Worm (Caenorhabditis elegans): ENCODE results near the gene F58B3.6.
A peak's percentile ranks its signal among the peaks of the same experiment; 100 is the strongest.

Gene F58B3.6

ce11 chrIV:11593415-11594190, 42.8 kb upstream of the F58B3.6 start, which contains the start of gene F40F11.3 (continued):
- TF ChIP-seq dmd-6 (GFP tag; IDR thresholded peaks at IDR 0.05) (peak; percentile 76), T20F7.1 (GFP tag; optimal IDR thresholded peaks at IDR 0.05) (peak; percentile 79), tag-97 (GFP tag; IDR thresholded peaks at IDR 0.05) (no peak), arid-1 (GFP tag; conservative IDR thresholded peaks at IDR 0.05) (peak; percentile 73), lin-39 (tag; optimal IDR thresholded peaks at IDR 0.05) (no peak), mdl-1 (tag; optimal IDR thresholded peaks at IDR 0.05) (peak; percentile 36 to 85), hmg-1.1 (GFP tag; IDR thresholded peaks at IDR 0.05) (peak; percentile 95), mes-2 (tag; optimal IDR thresholded peaks at IDR 0.05; ENCODE audit: poor library complexity, severe bottlenecking) (peak; percentile 83), nhr-6 (tag; optimal IDR thresholded peaks at IDR 0.05) (peak; percentile 69), rbr-2 (tag; optimal IDR thresholded peaks at IDR 0.05) (peak; percentile 86), pqm-1 (tag; optimal IDR thresholded peaks at IDR 0.05) (peak; percentile 8), daf-12 (tag; optimal IDR thresholded peaks at IDR 0.05) (no peak), daf-19 (GFP tag; conservative IDR thresholded peaks at IDR 0.05) (peak; percentile 62), ceh-82 (tag; optimal IDR thresholded peaks at IDR 0.05) (no peak), zfp-3 (GFP tag; conservative IDR thresholded peaks at IDR 0.05) (peak; percentile 58; the same call in 1 of the 2 replicates), ama-1 (optimal IDR thresholded peaks at IDR 0.05) (no peak), dpl-1 (GFP tag; optimal IDR thresholded peaks at IDR 0.05) (peak; percentile 57), mxl-3 (GFP tag; optimal IDR thresholded peaks at IDR 0.05) (peak; percentile 87), sdz-12 (GFP tag; optimal IDR thresholded peaks at IDR 0.05) (no peak), attf-4 (tag; optimal IDR thresholded peaks at IDR 0.05) (peak; percentile 38), Y5F2A.4 (GFP tag; optimal IDR thresholded peaks at IDR 0.05) (no peak), egl-43 (GFP tag; IDR thresholded peaks at IDR 0.05) (peak; percentile 47; the same call in 1 of the 2 replicates), nhr-102 (tag; optimal IDR thresholded peaks at IDR 0.05) (peak; percentile 34), ceh-20 (GFP tag; IDR thresholded peaks at IDR 0.05) (peak; percentile 38; the same call in 1 of the 2 replicates), pha-4 (GFP tag; IDR thresholded peaks at IDR 0.05) (peak; percentile 30; the same call in 1 of the 2 replicates), pha-4 (tag; optimal IDR thresholded peaks at IDR 0.05) (peak; percentile 62), aha-1 (tag) (peak; percentile 96), lin-15B (tag; optimal IDR thresholded peaks at IDR 0.05) (no peak), zag-1 (tag; optimal IDR thresholded peaks at IDR 0.05) (no peak), tra-1 (GFP tag; IDR thresholded peaks at IDR 0.05) (peak; percentile 72), ctbp-1 (GFP tag; IDR thresholded peaks at IDR 0.05) (peak; percentile 74), D1046.2 (GFP tag; IDR thresholded peaks at IDR 0.05) (no peak; the same call in 1 of the 2 replicates), R02D3.7 (tag; optimal IDR thresholded peaks at IDR 0.05) (no peak), php-3 (GFP tag; IDR thresholded peaks at IDR 0.05) (peak; percentile 77), F37D6.2 (tag; optimal IDR thresholded peaks at IDR 0.05) (peak; percentile 68), Y105C5A.15 (GFP tag; IDR thresholded peaks at IDR 0.05) (no peak), ceh-28 (tag; optimal IDR thresholded peaks at IDR 0.05) (peak; percentile 41), fkh-10 (GFP tag; optimal IDR thresholded peaks at IDR 0.05) (peak; percentile 81), lsy-2 (tag; optimal IDR thresholded peaks at IDR 0.05) (peak; percentile 78 to 91), zip-11 (GFP tag; IDR thresholded peaks at IDR 0.05) (no peak), skn-1 (tag; optimal IDR thresholded peaks at IDR 0.05) (no peak), daf-16 (GFP tag; optimal IDR thresholded peaks at IDR 0.05) (peak; percentile 49 to 64), daf-16 (tag; optimal IDR thresholded peaks at IDR 0.05) (peak; percentile 78), jun-1 (tag; optimal IDR thresholded peaks at IDR 0.05) (peak; percentile 28), snpc-1.2 (GFP tag; IDR thresholded peaks at IDR 0.05) (peak; percentile 24), ztf-7 (tag; optimal IDR thresholded peaks at IDR 0.05) (peak; percentile 62), madf-9 (GFP tag; conservative IDR thresholded peaks at IDR 0.05) (no peak; the same call in 1 of the 2 replicates), saeg-2 (GFP tag; IDR thresholded peaks at IDR 0.05) (no peak), nhr-77 (tag; optimal IDR thresholded peaks at IDR 0.05) (peak; percentile 17), hlh-11 (tag; optimal IDR thresholded peaks at IDR 0.05) (peak; percentile 95), hlh-30 (tag; optimal IDR thresholded peaks at IDR 0.05; ENCODE audit: insufficient read depth) (peak; percentile 94)
